Worm (Caenorhabditis elegans): ENCODE measurements around the gene fbxa-54.

Gene fbxa-54

ce11 chrIII:1004464-1004863 lies 48.3 kb downstream of the fbxa-54 start:
- TF ChIP-seq ceh-16 (tag; optimal IDR thresholded peaks at IDR 0.05) (no peak), ceh-28 (tag; optimal IDR thresholded peaks at IDR 0.05) (no peak), nhr-23 (tag; optimal IDR thresholded peaks at IDR 0.05) (no peak), fkh-2 (tag; optimal IDR thresholded peaks at IDR 0.05) (no peak), lsy-12 (tag; optimal IDR thresholded peaks at IDR 0.05) (no peak), daf-12 (tag; optimal IDR thresholded peaks at IDR 0.05) (no peak), ama-1 (optimal IDR thresholded peaks at IDR 0.05) (no peak), nhr-76 (tag; optimal IDR thresholded peaks at IDR 0.05) (no peak), elt-2 (tag; optimal IDR thresholded peaks at IDR 0.05) (no peak), mml-1 (tag; optimal IDR thresholded peaks at IDR 0.05) (no peak), sea-2 (GFP tag; optimal IDR thresholded peaks at IDR 0.05) (no peak), zag-1 (tag; optimal IDR thresholded peaks at IDR 0.05) (no peak), mdl-1 (tag; optimal IDR thresholded peaks at IDR 0.05) (no peak), egl-27 (tag; optimal IDR thresholded peaks at IDR 0.05) (no peak), unc-39 (tag; optimal IDR thresholded peaks at IDR 0.05) (no peak), ztf-11 (tag; optimal IDR thresholded peaks at IDR 0.05) (no peak), lin-39 (tag; optimal IDR thresholded peaks at IDR 0.05) (no peak), lin-15B (tag; optimal IDR thresholded peaks at IDR 0.05) (no peak)

Measured in whole organism, L3 larva.